Worm (Caenorhabditis elegans) whole organism, dauer: Measurements from ENCODE around the gene lem-2.
"Not testable (repeated sequence)": the region's sequence is repeated elsewhere in the genome, so short reads cannot be mapped to it uniquely, and the experiment has no call there.

Experiments
- unc-62 ChIP-seq: sonication (generic microtip); optimal IDR thresholded peaks from 2 replicates; lab custom pipeline; 2017; ENCODE audit warnings: missing biosample characterization, missing genetic modification reagents, missing genetic modification characterization

Gene lem-2

DNA sequence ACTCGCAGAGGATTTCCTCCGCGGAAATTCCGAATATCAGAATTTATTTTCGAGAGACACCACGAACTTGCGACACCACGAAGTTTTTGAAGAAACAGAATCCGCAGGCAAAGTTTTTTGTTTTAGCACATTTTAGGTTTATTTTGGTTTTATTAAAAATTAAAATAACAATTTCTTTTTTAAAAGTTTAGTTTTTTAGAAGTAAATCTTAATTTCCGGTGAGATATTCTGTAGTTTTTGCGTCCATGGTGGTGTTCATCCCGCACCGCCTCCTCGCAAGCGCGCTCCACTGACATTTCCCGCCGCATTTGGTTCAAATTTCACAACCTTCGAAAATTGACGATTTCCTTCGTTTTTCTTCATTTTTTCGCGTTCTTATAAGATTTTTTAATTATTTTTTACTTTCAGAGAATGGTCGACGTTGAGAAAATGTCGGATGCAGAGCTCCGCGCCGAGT lies at the start of gene lem-2:
TSS of gene lem-2 (plus strand) at position 407 of the 457 bp plus-strand sequence.
- no peak for TF ChIP-seq unc-62

- TF ChIP-seq unc-62: no peak
Measured at ce11 chrII:14014637-14015036, 48.6 kb upstream of the lem-2 start.

ce11 chrII:14016865-14017264 lies 46.4 kb upstream of the lem-2 start, which contains the start of gene cyp-37A1:
Gene cyp-37A1, minus strand, starts transcription at chrII:14016965.
- no peak for TF ChIP-seq unc-62

DNA sequence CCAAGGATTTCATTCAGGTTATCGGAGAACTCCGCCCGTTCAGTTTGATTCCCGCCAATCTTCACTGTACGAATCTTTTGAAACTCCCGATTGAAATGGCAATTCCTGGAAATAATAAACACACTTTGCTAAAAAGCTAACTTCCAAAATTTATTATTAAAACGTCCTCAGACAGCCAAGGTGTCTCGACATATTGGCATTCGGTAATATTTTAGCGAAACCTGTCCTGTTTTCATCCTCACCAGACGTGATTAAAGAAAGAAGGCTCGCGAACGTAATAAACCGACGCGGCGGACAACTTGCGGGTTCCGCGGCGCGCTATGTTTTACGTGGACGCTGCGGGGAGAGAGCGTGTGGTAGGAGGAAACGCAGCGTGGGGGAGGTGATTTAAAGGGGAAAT lies 45.1 kb upstream of the lem-2 start:
- no peak for TF ChIP-seq unc-62

DNA sequence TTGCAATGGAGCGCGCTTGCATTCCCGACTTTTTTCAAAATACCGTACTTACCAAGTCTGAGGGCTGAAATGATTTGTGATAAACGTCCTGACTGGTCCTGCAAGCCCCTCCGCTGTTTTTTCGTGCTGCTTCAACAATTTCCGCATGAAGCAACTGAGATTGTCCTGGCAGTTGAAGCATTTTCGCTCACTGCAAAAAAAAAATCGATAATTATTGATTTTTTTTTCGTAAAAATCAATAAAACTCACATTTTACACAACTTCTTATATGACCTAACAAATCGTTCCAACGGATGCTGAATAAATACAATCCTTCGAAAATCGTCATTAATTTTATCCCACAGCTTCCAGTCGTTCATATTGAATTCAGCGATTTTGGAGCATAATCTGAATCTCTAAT lies 44.4 kb upstream of the lem-2 start:
- TF ChIP-seq unc-62: no peak

- not testable (repeated sequence) for TF ChIP-seq unc-62
Measured at ce11 chrII:14021230-14021629, 42.0 kb upstream of the lem-2 start, which contains the start of gene F01D5.10. Gene F01D5.10, minus strand, starts transcription at chrII:14021330.

- TF ChIP-seq unc-62: no peak
Measured at ce11 chrII:14032705-14033104, 30.5 kb upstream of the lem-2 start.

DNA sequence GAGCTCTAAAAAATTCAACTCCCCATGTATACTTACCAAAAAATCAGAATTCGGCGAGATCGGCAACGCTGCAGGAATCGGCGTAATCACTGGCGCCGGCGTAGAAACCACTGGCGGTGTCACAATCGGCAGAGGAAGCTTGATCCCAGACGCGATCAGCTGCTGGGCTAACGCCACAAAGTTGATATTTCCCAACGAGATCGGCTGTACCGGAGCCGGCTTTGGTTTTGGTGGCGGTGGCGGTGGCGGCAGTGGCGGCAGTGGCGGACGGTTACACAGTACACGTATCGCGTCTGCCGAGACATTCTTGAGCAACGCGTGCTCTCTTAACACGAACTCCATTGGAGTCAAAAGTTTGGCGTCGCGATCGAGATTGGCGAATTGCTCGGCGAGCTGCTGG lies 28.7 kb upstream of the lem-2 start:
- no peak for TF ChIP-seq unc-62

- TF ChIP-seq unc-62: no peak
Measured at ce11 chrII:14036724-14037483, 26.3 kb upstream of the lem-2 start.

ce11 chrII:14037484-14038303 lies 25.6 kb upstream of the lem-2 start:
- no peak for TF ChIP-seq unc-62

ce11 chrII:14038331-14038730 lies 24.9 kb upstream of the lem-2 start:
- TF ChIP-seq unc-62: no peak

DNA sequence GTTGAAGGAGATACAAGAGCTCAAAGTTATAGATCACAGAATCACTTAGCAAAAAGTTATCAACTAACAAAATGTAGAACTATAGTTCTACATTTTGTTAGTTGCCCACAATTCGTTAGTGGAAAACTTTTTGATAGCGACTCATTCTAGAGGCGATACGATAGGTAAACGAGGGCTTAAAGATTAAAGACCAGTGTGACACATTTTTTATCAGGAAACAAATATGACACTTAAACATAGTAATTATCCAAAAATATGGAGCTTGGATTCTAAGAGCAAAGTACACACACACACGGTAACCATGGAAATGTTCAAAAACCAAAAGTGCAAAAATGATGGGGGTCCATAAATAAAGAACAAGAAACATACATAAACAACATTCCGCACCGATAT lies 23.4 kb upstream of the lem-2 start:
- TF ChIP-seq unc-62: no peak

DNA sequence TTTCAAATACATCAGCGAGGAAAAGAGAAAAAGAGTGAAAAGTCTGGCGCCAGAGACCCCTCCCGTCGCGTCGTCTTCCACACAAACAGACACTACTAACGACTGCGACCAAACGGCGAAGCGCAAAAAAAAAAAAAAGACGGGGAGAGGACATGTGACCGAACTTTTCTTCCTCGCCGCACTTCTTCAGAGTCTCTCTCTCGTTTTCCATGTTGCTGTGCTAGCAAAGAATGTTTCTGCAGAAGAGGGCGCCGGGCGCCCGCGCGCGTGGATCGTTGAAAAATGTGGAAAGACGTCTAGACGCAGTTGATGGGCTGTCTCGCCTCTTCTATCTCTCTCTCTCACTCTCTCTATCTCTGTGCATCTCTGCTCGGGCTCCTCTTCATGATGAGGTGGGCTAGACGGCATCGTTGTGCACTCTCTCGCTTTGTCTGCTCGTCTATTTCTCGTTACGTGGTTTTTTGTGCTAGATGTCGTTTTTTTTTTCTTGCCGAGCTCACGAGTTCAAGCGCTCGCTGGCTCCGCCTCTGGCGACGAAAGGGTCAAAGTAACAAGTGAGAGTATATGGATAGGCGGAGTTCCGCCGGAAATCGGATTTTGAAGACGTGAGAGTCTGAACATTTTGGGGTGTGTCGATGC lies 22.9 kb upstream of the lem-2 start:
- TF ChIP-seq unc-62: peak; percentile 40

DNA sequence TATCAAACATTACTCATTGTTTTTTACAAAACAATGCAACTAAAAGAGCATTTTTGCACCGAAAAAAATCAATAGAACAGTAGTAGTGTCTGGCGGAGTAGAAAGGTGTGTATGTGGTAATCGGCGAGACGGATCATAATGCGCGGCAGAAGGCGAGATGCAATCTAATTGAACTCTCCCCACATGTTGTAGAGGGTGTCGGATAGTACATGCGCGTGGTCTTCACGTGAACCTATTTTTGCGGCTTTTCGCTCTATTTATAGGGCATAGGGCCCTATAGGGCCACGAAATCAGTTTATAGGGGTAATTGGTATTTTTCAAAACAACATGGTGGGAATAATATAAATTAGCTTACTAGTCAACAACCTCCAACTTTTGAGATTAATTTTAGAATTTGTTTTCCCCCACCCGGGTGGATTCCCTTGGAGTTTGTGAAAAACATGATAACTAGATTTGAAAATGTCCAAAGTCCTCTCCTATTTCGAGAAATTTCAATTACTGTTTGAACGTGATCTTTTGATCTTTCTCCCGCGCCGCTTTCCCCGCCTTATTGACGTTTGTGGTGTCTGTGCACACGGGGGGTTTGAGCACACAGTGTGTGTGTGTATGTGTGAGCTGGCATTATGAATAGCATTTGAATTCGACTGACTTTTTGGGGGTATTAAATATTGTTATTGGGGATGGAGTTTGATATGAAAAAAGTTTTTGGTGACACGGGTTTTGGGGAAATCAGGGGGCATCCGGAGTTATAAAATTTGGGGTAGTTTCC lies 20.2 kb upstream of the lem-2 start:
- no peak for TF ChIP-seq unc-62

DNA sequence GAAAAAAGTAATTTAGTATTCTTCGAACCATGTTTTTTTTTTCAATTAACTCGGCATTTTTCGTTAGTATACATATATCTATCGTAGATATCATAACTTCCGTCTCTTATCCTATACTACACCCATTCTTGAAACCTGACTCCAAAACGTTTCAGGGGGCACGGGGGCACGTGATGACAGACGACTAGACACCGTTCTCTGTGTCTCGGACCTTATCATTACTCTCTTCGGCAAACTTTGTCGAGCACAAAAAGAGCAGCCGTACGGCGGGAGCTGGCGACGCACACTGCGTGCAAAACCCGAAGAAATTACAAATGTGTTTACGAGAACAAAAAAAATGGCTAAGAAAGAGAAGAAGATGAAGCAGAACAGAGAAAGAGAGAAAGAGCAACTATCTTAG lies 19.1 kb upstream of the lem-2 start:
- no peak for TF ChIP-seq unc-62

- TF ChIP-seq unc-62: no peak
Measured at ce11 chrII:14045235-14045634, 18.0 kb upstream of the lem-2 start.
